Fruit fly (Drosophila melanogaster): ENCODE results near the gene CG4074.

- TF ChIP-seq D1 (tag; optimal IDR thresholded peaks at IDR 0.05) (no peak), EcR (GFP tag; optimal IDR thresholded peaks at IDR 0.05) (peak; percentile 53), gl (tag; optimal IDR thresholded peaks at IDR 0.05) (no peak), CG10348 (GFP tag; IDR thresholded peaks at IDR 0.05) (no peak), CG15710 (tag; optimal IDR thresholded peaks at IDR 0.05) (no peak), CG34367 (tag; optimal IDR thresholded peaks at IDR 0.05) (no peak), CG14655 (GFP tag; optimal IDR thresholded peaks at IDR 0.05) (peak; percentile 8), CG12605 (GFP tag; IDR thresholded peaks at IDR 0.05) (no peak), CG17806 (tag; optimal IDR thresholded peaks at IDR 0.05) (no peak), Ets98B (GFP tag; IDR thresholded peaks at IDR 0.05) (no peak), fd96Ca (GFP tag; IDR thresholded peaks at IDR 0.05) (peak; percentile 53; the same call in 1 of the 3 replicates), Pif1B (GFP tag; optimal IDR thresholded peaks at IDR 0.05) (no peak)
Measured at dm6 chr3L:20733530-20734257, 35.6 kb downstream of the CG4074 start.

All from whole organism, pupa.